Fruit fly (Drosophila melanogaster): ENCODE results near the gene PolA2.

Gene PolA2

dm6 chr3R:27282286-27282685, 43.3 kb downstream of the PolA2 start, which contains the start of gene mrt (continued):
- TF ChIP-seq H15 (GFP tag; IDR thresholded peaks at IDR 0.05) = peak; percentile 41; the same call in 1 of the 3 replicates
- peak; percentile 24 for TF ChIP-seq vfl (GFP tag; optimal IDR thresholded peaks at IDR 0.05)
- peak; percentile 78 for TF ChIP-seq CG9932 (GFP tag; IDR thresholded peaks at IDR 0.05)
- no peak for TF ChIP-seq Mad (GFP tag; optimal IDR thresholded peaks at IDR 0.05)
- TF ChIP-seq cas (GFP tag; IDR thresholded peaks at IDR 0.05) = no peak
- TF ChIP-seq usp (GFP tag; optimal IDR thresholded peaks at IDR 0.05) = no peak
- TF ChIP-seq Bteb2 (GFP tag; optimal IDR thresholded peaks at IDR 0.05) = peak; percentile 52
- TF ChIP-seq chif (GFP tag; optimal IDR thresholded peaks at IDR 0.05) = peak; percentile 36 to 37
- no peak for TF ChIP-seq CG2875 (GFP tag; optimal IDR thresholded peaks at IDR 0.05)
- TF ChIP-seq BtbVII (GFP tag; optimal IDR thresholded peaks at IDR 0.05) = no peak
- TF ChIP-seq ftz-f1 (GFP tag; optimal IDR thresholded peaks at IDR 0.05) = no peak
- 0 out of 2 replicates have a peak, but pooled peaks have one; percentile 9 for TF ChIP-seq rib (GFP tag; IDR thresholded peaks at IDR 0.05)
- no peak for TF ChIP-seq Deaf1 (tag; optimal IDR thresholded peaks at IDR 0.05)
- TF ChIP-seq stc (GFP tag; IDR thresholded peaks at IDR 0.05) = no peak
- TF ChIP-seq Rx (GFP tag; IDR thresholded peaks at IDR 0.05) = no peak
- no peak for TF ChIP-seq kni (GFP tag; optimal IDR thresholded peaks at IDR 0.05)
- TF ChIP-seq H2.0 (GFP tag; IDR thresholded peaks at IDR 0.05) = no peak
- no peak; the same call in 1 of the 2 replicates for TF ChIP-seq CG32767 (GFP tag; IDR thresholded peaks at IDR 0.05)
- TF ChIP-seq bcd (GFP tag; optimal IDR thresholded peaks at IDR 0.05) = peak; percentile 63
- TF ChIP-seq E2f1 (GFP tag; IDR thresholded peaks at IDR 0.05) = no peak; the same call in 1 of the 2 replicates
- no peak for TF ChIP-seq eve (GFP tag; optimal IDR thresholded peaks at IDR 0.05)
- no peak for TF ChIP-seq Mes4 (GFP tag; optimal IDR thresholded peaks at IDR 0.05)
- 0 out of 2 replicates have a peak, but pooled peaks have one; percentile 10 for TF ChIP-seq HLH3B (GFP tag; IDR thresholded peaks at IDR 0.05)
- no peak for TF ChIP-seq pros (GFP tag; optimal IDR thresholded peaks at IDR 0.05)
- no peak for TF ChIP-seq lov (optimal IDR thresholded peaks at IDR 0.05)
- no peak for TF ChIP-seq lov (GFP tag; IDR thresholded peaks at IDR 0.05)
- no peak for TF ChIP-seq CG15479 (GFP tag; optimal IDR thresholded peaks at IDR 0.05)
- no peak for TF ChIP-seq CG11085 (GFP tag; IDR thresholded peaks at IDR 0.05)
- no peak for TF ChIP-seq Dip2 (GFP tag; IDR thresholded peaks at IDR 0.05)
- TF ChIP-seq CrebB (tag; optimal IDR thresholded peaks at IDR 0.05) = peak; percentile 42
- no peak for TF ChIP-seq D (optimal IDR thresholded peaks at IDR 0.05)
- TF ChIP-seq D (GFP tag; optimal IDR thresholded peaks at IDR 0.05) = peak; percentile 17
- TF ChIP-seq CG18619 (GFP tag; optimal IDR thresholded peaks at IDR 0.05) = peak; percentile 61
- peak; percentile 43 for TF ChIP-seq CG13424 (tag; optimal IDR thresholded peaks at IDR 0.05)
- peak; percentile 56 for TF ChIP-seq CG32532 (GFP tag; IDR thresholded peaks at IDR 0.05)
- TF ChIP-seq tna (GFP tag; IDR thresholded peaks at IDR 0.05; ENCODE audit: partially characterized antibody) = no peak
- TF ChIP-seq CG7786 (GFP tag; optimal IDR thresholded peaks at IDR 0.05) = peak; percentile 55
- TF ChIP-seq Ravus (GFP tag; IDR thresholded peaks at IDR 0.05) = no peak
- TF ChIP-seq repo (GFP tag; optimal IDR thresholded peaks at IDR 0.05) = peak; percentile 7
- TF ChIP-seq Dbx (GFP tag; IDR thresholded peaks at IDR 0.05) = peak; percentile 70
- no peak for TF ChIP-seq CG1832 (GFP tag; optimal IDR thresholded peaks at IDR 0.05)
- TF ChIP-seq dati (GFP tag; IDR thresholded peaks at IDR 0.05) = no peak
- TF ChIP-seq CG14965 (GFP tag; optimal IDR thresholded peaks at IDR 0.05; ENCODE audit: borderline replicate concordance) = no peak
- TF ChIP-seq Doc2 (GFP tag; IDR thresholded peaks at IDR 0.05) = no peak
- 0 out of 3 replicates have a peak, but pooled peaks have one; percentile 45 for TF ChIP-seq CG2889 (GFP tag; IDR thresholded peaks at IDR 0.05)
- TF ChIP-seq CG33213 (GFP tag; optimal IDR thresholded peaks at IDR 0.05) = peak; percentile 44
- TF ChIP-seq row (GFP tag; IDR thresholded peaks at IDR 0.05) = peak; percentile 88
- peak in 1 of 2 experiments; percentile 35 for TF ChIP-seq bsh (GFP tag; optimal IDR thresholded peaks at IDR 0.05)
- TF ChIP-seq CG17359 (tag; optimal IDR thresholded peaks at IDR 0.05) = peak; percentile 51
- TF ChIP-seq CG13287 (GFP tag; IDR thresholded peaks at IDR 0.05; ENCODE audit: partially characterized antibody) = no peak
- no peak for TF ChIP-seq pan (optimal IDR thresholded peaks at IDR 0.05)
- peak in 1 of 2 experiments; percentile 28 for TF ChIP-seq pan (GFP tag; optimal IDR thresholded peaks at IDR 0.05 in 1 of 2, IDR thresholded peaks at IDR 0.05 in 1 of 2)
- peak; percentile 24 for TF ChIP-seq CG4282 (GFP tag; optimal IDR thresholded peaks at IDR 0.05)

Measured in whole organism, embryonic.